Worm (Caenorhabditis elegans) whole organism, young adult: ENCODE measurements around the gene C37C3.10.

ENCODE experiments used
- B0035.1 ChIP-seq: sonication (generic microtip); optimal IDR thresholded peaks from 2 replicates; lab custom pipeline; 2016; ENCODE audit warnings: missing genetic modification characterization, mild to moderate bottlenecking, missing compliant biosample characterization, missing genotype, missing genetic modification reagents
- D2030.7 ChIP-seq: fragments of 200-800 bp; sonication (Bioruptor generic); IDR thresholded peaks from 2 replicates; pipeline ENCODE4 v1.3.6; 2022; ENCODE audit warnings: missing genetic modification reagents, missing genetic modification characterization, missing compliant biosample characterization
- F22D6.2 ChIP-seq: sonication (generic microtip); optimal IDR thresholded peaks from 2 replicates; lab custom pipeline; 2016; ENCODE audit warnings: mild to moderate bottlenecking, missing genetic modification characterization, missing compliant biosample characterization
- F33H1.4 ChIP-seq: fragments of 200-800 bp; sonication (Bioruptor generic); IDR thresholded peaks from 2 replicates; pipeline ENCODE4 v1.3.6; 2022; ENCODE audit warnings: missing genetic modification reagents, missing genetic modification characterization, missing compliant biosample characterization
- F37B4.10 ChIP-seq: fragments of 200-800 bp; sonication (Bioruptor generic); IDR thresholded peaks from 2 replicates; pipeline ENCODE4 v1.3.6; 2022; ENCODE audit warnings: missing genetic modification characterization, missing compliant biosample characterization
- F49E8.2 ChIP-seq: sonication (generic microtip); optimal IDR thresholded peaks from 3 replicates; lab custom pipeline; 2017; ENCODE audit warnings: missing genetic modification characterization, mild to moderate bottlenecking, missing compliant biosample characterization, antibody characterized with exemption, moderate library complexity; ENCODE audit not compliant: insufficient read depth
- K11D2.4 ChIP-seq: fragments of 200-800 bp; sonication (Bioruptor generic); IDR thresholded peaks from 2 replicates; pipeline ENCODE4 v1.3.6; 2022; ENCODE audit warnings: missing genetic modification reagents, missing genetic modification characterization, missing compliant biosample characterization
- Y79H2A.3 ChIP-seq: fragments of 200-800 bp; sonication (Bioruptor generic); conservative IDR thresholded peaks from 2 replicates; pipeline ENCODE4 v1.3.6; 2022; ENCODE audit warnings: missing genetic modification reagents, missing genetic modification characterization, missing compliant biosample characterization
- ZK185.1 ChIP-seq: sonication (generic microtip); optimal IDR thresholded peaks from 2 replicates; lab custom pipeline; 2016; ENCODE audit warnings: mild to moderate bottlenecking, missing genetic modification characterization, missing compliant biosample characterization; ENCODE audit not compliant: poor library complexity, severe bottlenecking
- akir-1 ChIP-seq: fragments of 200-800 bp; sonication (Bioruptor generic); optimal IDR thresholded peaks from 2 replicates; lab custom pipeline; 2018; ENCODE audit warnings: mild to moderate bottlenecking, missing genetic modification characterization, moderate library complexity, missing compliant biosample characterization
- ama-1 ChIP-seq, 3 experiments: fragments of 150-350 bp in 1 of 3; sonication (generic microtip) in 2 of 3; optimal IDR thresholded peaks; 2 replicates each; lab custom pipeline; 2014 to 2018; ENCODE audit warnings: missing biosample characterization in 2 of 3, missing genetic modification characterization in 2 of 3, missing genetic modification reagents in 2 of 3
- aptf-2 ChIP-seq: fragments of 200-800 bp; sonication (Bioruptor generic); conservative IDR thresholded peaks from 2 replicates; pipeline ENCODE4 v1.3.6; 2022; ENCODE audit warnings: missing genetic modification reagents, missing genetic modification characterization, missing compliant biosample characterization
- aptf-3 ChIP-seq: fragments of 200-800 bp; sonication (Bioruptor generic); IDR thresholded peaks from 2 replicates; pipeline ENCODE4 v1.3.6; 2022; ENCODE audit warnings: missing genetic modification characterization, missing compliant biosample characterization
- atf-7 ChIP-seq: sonication (generic microtip); optimal IDR thresholded peaks from 2 replicates; lab custom pipeline; 2017; ENCODE audit warnings: mild to moderate bottlenecking, missing genetic modification characterization, missing compliant biosample characterization
- attf-6 ChIP-seq: fragments of 200-800 bp; sonication (Bioruptor generic); IDR thresholded peaks from 2 replicates; pipeline ENCODE4 v1.3.6; 2022; ENCODE audit warnings: missing genetic modification reagents, missing genetic modification characterization, missing compliant biosample characterization
- bed-1 ChIP-seq: fragments of 200-800 bp; sonication (Bioruptor generic); IDR thresholded peaks from 2 replicates; pipeline ENCODE4 v1.3.6; 2022; ENCODE audit warnings: missing genetic modification reagents, missing genetic modification characterization, missing compliant biosample characterization
- ccch-3 ChIP-seq: fragments of 200-800 bp; sonication (Bioruptor generic); optimal IDR thresholded peaks from 2 replicates; lab custom pipeline; 2018; ENCODE audit warnings: mild to moderate bottlenecking, missing genetic modification characterization, missing compliant biosample characterization
- ceh-100 ChIP-seq: fragments of 200-800 bp; sonication (Bioruptor generic); IDR thresholded peaks from 2 replicates; pipeline ENCODE4 v1.3.6; 2022; ENCODE audit warnings: missing genetic modification reagents, missing genetic modification characterization, missing compliant biosample characterization
- ceh-91 ChIP-seq: fragments of 200-800 bp; sonication (Bioruptor generic); IDR thresholded peaks from 2 replicates; pipeline ENCODE4 v1.3.6; 2022; ENCODE audit warnings: missing genetic modification reagents, missing genetic modification characterization, missing compliant biosample characterization
- dox-1 ChIP-seq: fragments of 200-800 bp; sonication (Bioruptor generic); IDR thresholded peaks from 2 replicates; pipeline ENCODE4 v1.3.6; 2022; ENCODE audit warnings: missing genetic modification reagents, missing genetic modification characterization, missing compliant biosample characterization
- dpff-1 ChIP-seq: sonication (generic microtip); optimal IDR thresholded peaks from 2 replicates; lab custom pipeline; 2017; ENCODE audit warnings: mild to moderate bottlenecking, missing genetic modification characterization, missing compliant biosample characterization
- dpl-1 ChIP-seq: fragments of 150-350 bp; optimal IDR thresholded peaks from 2 replicates; lab custom pipeline; 2014; ENCODE audit warnings: missing biosample characterization, missing genetic modification reagents, missing genetic modification characterization
- efl-1 ChIP-seq: fragments of 150-350 bp; optimal IDR thresholded peaks from 2 replicates; lab custom pipeline; 2014; ENCODE audit warnings: missing biosample characterization, missing genetic modification reagents, missing genetic modification characterization
- ets-4 ChIP-seq: fragments of 200-800 bp; sonication (Bioruptor generic); optimal IDR thresholded peaks from 2 replicates; lab custom pipeline; 2018; ENCODE audit warnings: mild to moderate bottlenecking, missing genetic modification characterization, missing compliant biosample characterization
- hlh-12 ChIP-seq: sonication (generic microtip); optimal IDR thresholded peaks from 2 replicates; lab custom pipeline; 2016; ENCODE audit warnings: missing genetic modification characterization, missing compliant biosample characterization
- hmg-1.2 ChIP-seq: fragments of 200-800 bp; sonication (Bioruptor generic); IDR thresholded peaks from 2 replicates; pipeline ENCODE4 v1.3.6; 2022; ENCODE audit warnings: missing genetic modification reagents, missing genetic modification characterization, missing compliant biosample characterization
- hmg-20 ChIP-seq: fragments of 200-800 bp; sonication (Bioruptor generic); IDR thresholded peaks from 2 replicates; pipeline ENCODE4 v1.3.6; 2022; ENCODE audit warnings: missing genetic modification reagents, missing genetic modification characterization, missing compliant biosample characterization
- hsf-1 ChIP-seq: fragments of 200-800 bp; sonication (Bioruptor generic); IDR thresholded peaks from 2 replicates; pipeline ENCODE4 v1.3.6; 2022; ENCODE audit warnings: missing genetic modification reagents, missing genetic modification characterization, missing compliant biosample characterization
- let-607 ChIP-seq, 2 experiments: fragments of 200-800 bp in 1 of 2; sonication (Bioruptor generic) in 1 of 2; sonication (generic microtip) in 1 of 2; optimal IDR thresholded peaks; 2 replicates each; lab custom pipeline; 2016 to 2018; ENCODE audit warnings: mild to moderate bottlenecking in 2 of 2, missing compliant biosample characterization in 2 of 2, missing genetic modification characterization in 2 of 2, moderate library complexity in 2 of 2, missing genotype in 1 of 2
- lin-35 ChIP-seq, 3 experiments: fragments of 150-350 bp in 2 of 3; sonication (generic microtip) in 1 of 3; optimal IDR thresholded peaks; 2 replicates each; lab custom pipeline; 2014 to 2018; ENCODE audit warnings: missing biosample characterization in 3 of 3, missing genetic modification characterization in 3 of 3, missing genetic modification reagents in 3 of 3
- lsl-1 ChIP-seq: fragments of 200-800 bp; sonication (Bioruptor generic); optimal IDR thresholded peaks from 2 replicates; lab custom pipeline; 2018; ENCODE audit warnings: mild to moderate bottlenecking, missing genetic modification characterization, moderate library complexity, missing compliant biosample characterization
- madf-10 ChIP-seq: sonication (generic microtip); optimal IDR thresholded peaks from 2 replicates; lab custom pipeline; 2016; ENCODE audit warnings: mild to moderate bottlenecking, missing genetic modification characterization, missing compliant biosample characterization
- madf-6 ChIP-seq: fragments of 200-800 bp; sonication (Bioruptor generic); IDR thresholded peaks from 2 replicates; pipeline ENCODE4 v1.3.6; 2022; ENCODE audit warnings: missing genetic modification reagents, missing genetic modification characterization, missing compliant biosample characterization
- madf-8 ChIP-seq: fragments of 200-800 bp; sonication (Bioruptor generic); conservative IDR thresholded peaks from 2 replicates; pipeline ENCODE4 v1.3.6; 2022; ENCODE audit warnings: missing genetic modification reagents, missing genetic modification characterization, missing compliant biosample characterization
- nhr-80 ChIP-seq: sonication (generic microtip); optimal IDR thresholded peaks from 2 replicates; lab custom pipeline; 2016; ENCODE audit warnings: missing genetic modification characterization, missing compliant biosample characterization
- pbrm-1 ChIP-seq: fragments of 200-800 bp; sonication (Bioruptor generic); IDR thresholded peaks from 2 replicates; pipeline ENCODE4 v1.3.6; 2022; ENCODE audit warnings: missing genetic modification reagents, missing genetic modification characterization, missing compliant biosample characterization
- repo-1 ChIP-seq: sonication (generic microtip); optimal IDR thresholded peaks from 2 replicates; lab custom pipeline; 2017; ENCODE audit warnings: mild to moderate bottlenecking, missing genetic modification characterization, missing compliant biosample characterization
- snpc-1.1 ChIP-seq: sonication (generic microtip); optimal IDR thresholded peaks from 2 replicates; lab custom pipeline; 2017; ENCODE audit warnings: missing genetic modification characterization, mild to moderate bottlenecking, missing compliant biosample characterization, antibody characterized with exemption, moderate library complexity, missing genotype, missing genetic modification reagents; ENCODE audit not compliant: insufficient read depth
- snpc-1.3 ChIP-seq: sonication (generic microtip); optimal IDR thresholded peaks from 2 replicates; lab custom pipeline; 2017; ENCODE audit warnings: missing genetic modification characterization, mild to moderate bottlenecking, missing compliant biosample characterization, antibody characterized with exemption, moderate library complexity, missing genotype, missing genetic modification reagents; ENCODE audit not compliant: insufficient read depth
- snpc-4 ChIP-seq, 5 experiments: fragments of 150-350 bp in 1 of 5; sonication (generic microtip) in 4 of 5; optimal IDR thresholded peaks; 2 replicates each; lab custom pipeline; 2014 to 2018; ENCODE audit warnings: missing genetic modification characterization in 5 of 5, missing biosample characterization in 3 of 5, antibody characterized with exemption in 2 of 5, mild to moderate bottlenecking in 2 of 5, missing compliant biosample characterization in 2 of 5, missing genotype in 2 of 5, moderate library complexity in 2 of 5, missing genetic modification reagents in 1 of 5
- tbx-9 ChIP-seq: sonication (generic microtip); optimal IDR thresholded peaks from 2 replicates; lab custom pipeline; 2016; ENCODE audit warnings: borderline replicate concordance, missing genetic modification characterization, inconsistent platforms, missing compliant biosample characterization
- tlf-1 ChIP-seq: fragments of 200-800 bp; sonication (Bioruptor generic); optimal IDR thresholded peaks from 2 replicates; lab custom pipeline; 2018; ENCODE audit warnings: mild to moderate bottlenecking, missing genetic modification characterization, missing compliant biosample characterization
- xnd-1 ChIP-seq: sonication (generic microtip); optimal IDR thresholded peaks from 2 replicates; lab custom pipeline; 2016; ENCODE audit warnings: missing genotype, missing genetic modification reagents, missing genetic modification characterization, missing compliant biosample characterization
- ztf-3 ChIP-seq: fragments of 200-800 bp; sonication (Bioruptor generic); optimal IDR thresholded peaks from 2 replicates; lab custom pipeline; 2018; ENCODE audit warnings: mild to moderate bottlenecking, missing genetic modification characterization, missing compliant biosample characterization

C37C3.10 gene

ce11 chrV:7854603-7855002 lies 8.3 kb downstream of the C37C3.10 start, which contains the start of the genes C37C3.9 and C37C3.18 (continued):
- TF ChIP-seq snpc-1.1 (tag; lab: Kevin White, UChicago): no peak
- peak; percentile 71 for TF ChIP-seq nhr-80 (tag; lab: Kevin White, UChicago)
- no peak for TF ChIP-seq bed-1 (GFP tag; lab: Robert Waterston, UW)
- TF ChIP-seq aptf-2 (GFP tag; lab: Robert Waterston, UW): no peak

- TF ChIP-seq madf-6 (GFP tag; lab: Robert Waterston, UW): peak; percentile 76
- peak; percentile 87 for TF ChIP-seq F33H1.4 (GFP tag; lab: Robert Waterston, UW)
- TF ChIP-seq repo-1: no peak
- no peak for TF ChIP-seq lin-35 (GFP tag; optimal IDR thresholded peaks at IDR 0.05; lab: Kevin White, UChicago)
- TF ChIP-seq lsl-1 (GFP tag; lab: Kevin White, UChicago): peak; percentile 84
- TF ChIP-seq F22D6.2 (tag; lab: Kevin White, UChicago): no peak
- peak; percentile 47 for TF ChIP-seq dpl-1
- TF ChIP-seq D2030.7 (GFP tag; lab: Robert Waterston, UW): peak; percentile 45; the same call in 1 of the 2 replicates
- no peak for TF ChIP-seq madf-10
- peak; percentile 43; the same call in 1 of the 2 replicates for TF ChIP-seq hmg-1.2 (GFP tag; lab: Robert Waterston, UW)
- peak; percentile 64 for TF ChIP-seq hsf-1 (GFP tag; lab: Robert Waterston, UW)
- TF ChIP-seq dox-1: peak; percentile 47
- peak; percentile 14 for TF ChIP-seq snpc-1.3
- no peak for TF ChIP-seq tbx-9 (tag; lab: Kevin White, UChicago)
- peak; percentile 75 for TF ChIP-seq xnd-1 (tag; lab: Kevin White, UChicago)
- no peak for TF ChIP-seq Y79H2A.3 (GFP tag; lab: Robert Waterston, UW)
- TF ChIP-seq ceh-91 (GFP tag; lab: Robert Waterston, UW): peak; percentile 38; the same call in 1 of the 2 replicates
- TF ChIP-seq snpc-4 (GFP tag; optimal IDR thresholded peaks at IDR 0.05; lab: Kevin White, UChicago): no peak
- peak in 1 of 4 experiments; percentile 26 for TF ChIP-seq snpc-4 (tag; optimal IDR thresholded peaks at IDR 0.05; lab: Kevin White, UChicago)
- peak; percentile 42 for TF ChIP-seq madf-8 (GFP tag; lab: Robert Waterston, UW)
- peak; percentile 85 for TF ChIP-seq efl-1 (GFP tag; lab: Kevin White, UChicago)
Measured at ce11 chrV:7853900-7854299, 9.0 kb downstream of the C37C3.10 start.

ce11 chrV:7852078-7852477 lies 10.8 kb downstream of the C37C3.10 start:
- TF ChIP-seq snpc-1.3 (no peak), F49E8.2 (tag; lab: Kevin White, UChicago) (peak; percentile 73), ceh-100 (GFP tag; lab: Robert Waterston, UW) (no peak), akir-1 (GFP tag; lab: Kevin White, UChicago) (no peak), let-607 (tag; optimal IDR thresholded peaks at IDR 0.05; lab: Kevin White, UChicago) (no peak), atf-7 (tag; lab: Kevin White, UChicago) (no peak), dpff-1 (no peak), ets-4 (no peak), F37B4.10 (GFP tag; lab: Robert Waterston, UW) (no peak), bed-1 (GFP tag; lab: Robert Waterston, UW) (no peak), ztf-3 (GFP tag; lab: Kevin White, UChicago) (no peak), tlf-1 (no peak), aptf-3 (GFP tag; lab: Robert Waterston, UW) (no peak), hsf-1 (GFP tag; lab: Robert Waterston, UW) (peak; percentile 84), hmg-20 (no peak), dox-1 (no peak), snpc-1.1 (tag; lab: Kevin White, UChicago) (no peak), pbrm-1 (GFP tag; lab: Robert Waterston, UW) (no peak), ZK185.1 (tag; lab: Kevin White, UChicago) (no peak), K11D2.4 (GFP tag; lab: Robert Waterston, UW) (no peak), ccch-3 (GFP tag; lab: Kevin White, UChicago) (no peak), hlh-12 (tag; lab: Kevin White, UChicago) (no peak), ama-1 (optimal IDR thresholded peaks at IDR 0.05; lab: Kevin White, UChicago) (no peak), ama-1 (GFP tag; optimal IDR thresholded peaks at IDR 0.05; lab: Kevin White, UChicago) (no peak), B0035.1 (tag; lab: Kevin White, UChicago) (no peak), attf-6 (GFP tag; lab: Robert Waterston, UW) (peak; percentile 38; the same call in 1 of the 2 replicates)
